Worm (Caenorhabditis elegans) whole organism, late embryonic: Measurements from ENCODE around the gene srg-65.

Experiments used
- F13H6.1 ChIP-seq: sonication (generic microtip); optimal IDR thresholded peaks from 2 replicates; lab custom pipeline; 2016; ENCODE audit warnings: missing genetic modification characterization, missing compliant biosample characterization
- ceh-2 ChIP-seq: sonication (generic microtip); optimal IDR thresholded peaks from 2 replicates; lab custom pipeline; 2016; ENCODE audit warnings: missing genotype, missing genetic modification characterization, missing compliant biosample characterization
- ceh-34 ChIP-seq: sonication (generic microtip); optimal IDR thresholded peaks from 2 replicates; lab custom pipeline; 2016; ENCODE audit warnings: mild to moderate bottlenecking, missing genetic modification characterization, missing compliant biosample characterization
- fkh-10 ChIP-seq: fragments of 150-350 bp; optimal IDR thresholded peaks from 2 replicates; lab custom pipeline; 2014; ENCODE audit warnings: missing biosample characterization, missing genetic modification reagents, missing genetic modification characterization
- lin-11 ChIP-seq: fragments of 200-800 bp; sonication (Bioruptor generic); optimal IDR thresholded peaks from 2 replicates; lab custom pipeline; 2018; ENCODE audit warnings: mild to moderate bottlenecking, missing genetic modification characterization, missing compliant biosample characterization
- mec-3 ChIP-seq: sonication (generic microtip); optimal IDR thresholded peaks from 2 replicates; lab custom pipeline; 2016; ENCODE audit warnings: borderline replicate concordance, missing genetic modification characterization, missing compliant biosample characterization
- npax-4 ChIP-seq: sonication (generic microtip); optimal IDR thresholded peaks from 2 replicates; lab custom pipeline; 2016; ENCODE audit warnings: missing genetic modification characterization, missing compliant biosample characterization
- pag-3 ChIP-seq: sonication (generic microtip); optimal IDR thresholded peaks from 2 replicates; lab custom pipeline; 2016; ENCODE audit warnings: missing compliant biosample characterization, missing genetic modification characterization, borderline replicate concordance
- sox-2 ChIP-seq: fragments of 200-800 bp; sonication (Bioruptor generic); IDR thresholded peaks from 2 replicates; pipeline ENCODE4 v1.3.6; 2022; ENCODE audit warnings: missing genetic modification reagents, missing genetic modification characterization, missing compliant biosample characterization

DNA sequence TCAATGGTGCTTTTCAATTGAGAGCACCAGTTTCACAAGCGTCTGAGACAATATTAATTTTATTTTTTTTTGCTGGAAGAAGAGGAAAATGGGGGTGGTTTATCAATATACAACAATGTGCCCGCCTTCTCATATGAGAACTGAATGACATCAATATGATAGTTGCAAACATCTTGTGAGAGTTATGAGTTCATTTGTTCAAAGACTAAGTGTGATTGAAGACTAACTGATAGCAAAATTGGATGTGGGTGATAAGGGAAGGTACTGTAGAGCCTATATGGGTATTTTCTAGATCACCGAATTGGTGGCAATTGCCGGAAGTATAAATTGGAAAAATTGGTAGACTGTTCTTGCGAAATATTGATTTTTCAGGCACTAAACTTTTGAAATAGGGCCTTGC, 27.8 kb upstream of the srg-65 start:
- TF ChIP-seq npax-4 (tag; lab: Kevin White, UChicago) (no peak), sox-2 (GFP tag; lab: Robert Waterston, UW) (no peak), F13H6.1 (tag; lab: Kevin White, UChicago) (no peak), ceh-34 (tag; lab: Kevin White, UChicago) (no peak), fkh-10 (GFP tag; lab: Kevin White, UChicago) (no peak), mec-3 (tag; lab: Kevin White, UChicago) (no peak), pag-3 (tag; lab: Kevin White, UChicago) (no peak), ceh-2 (tag; lab: Kevin White, UChicago) (no peak), lin-11 (tag; lab: Kevin White, UChicago) (no peak)
